Fruit fly (Drosophila melanogaster): ENCODE data around the gene CG4592.

CG4592 gene

dm6 chr2L:9947265-9947664 lies 25.8 kb downstream of the CG4592 start, which contains the start of gene CG5853:
Gene CG5853, minus strand, starts transcription at chr2L:9947648.
- TF ChIP-seq CTCF (optimal IDR thresholded peaks at IDR 0.05) (no peak), CG8478 (optimal IDR thresholded peaks at IDR 0.05) (no peak)

dm6 chr2L:9947738-9948519 lies 26.5 kb downstream of the CG4592 start:
- TF ChIP-seq CTCF (optimal IDR thresholded peaks at IDR 0.05), result no peak
- no peak for TF ChIP-seq CG8478 (optimal IDR thresholded peaks at IDR 0.05)

dm6 chr2L:9948520-9948858 lies 27.1 kb downstream of the CG4592 start:
- no peak for TF ChIP-seq CTCF (optimal IDR thresholded peaks at IDR 0.05)
- TF ChIP-seq CG8478 (optimal IDR thresholded peaks at IDR 0.05), result no peak

DNA sequence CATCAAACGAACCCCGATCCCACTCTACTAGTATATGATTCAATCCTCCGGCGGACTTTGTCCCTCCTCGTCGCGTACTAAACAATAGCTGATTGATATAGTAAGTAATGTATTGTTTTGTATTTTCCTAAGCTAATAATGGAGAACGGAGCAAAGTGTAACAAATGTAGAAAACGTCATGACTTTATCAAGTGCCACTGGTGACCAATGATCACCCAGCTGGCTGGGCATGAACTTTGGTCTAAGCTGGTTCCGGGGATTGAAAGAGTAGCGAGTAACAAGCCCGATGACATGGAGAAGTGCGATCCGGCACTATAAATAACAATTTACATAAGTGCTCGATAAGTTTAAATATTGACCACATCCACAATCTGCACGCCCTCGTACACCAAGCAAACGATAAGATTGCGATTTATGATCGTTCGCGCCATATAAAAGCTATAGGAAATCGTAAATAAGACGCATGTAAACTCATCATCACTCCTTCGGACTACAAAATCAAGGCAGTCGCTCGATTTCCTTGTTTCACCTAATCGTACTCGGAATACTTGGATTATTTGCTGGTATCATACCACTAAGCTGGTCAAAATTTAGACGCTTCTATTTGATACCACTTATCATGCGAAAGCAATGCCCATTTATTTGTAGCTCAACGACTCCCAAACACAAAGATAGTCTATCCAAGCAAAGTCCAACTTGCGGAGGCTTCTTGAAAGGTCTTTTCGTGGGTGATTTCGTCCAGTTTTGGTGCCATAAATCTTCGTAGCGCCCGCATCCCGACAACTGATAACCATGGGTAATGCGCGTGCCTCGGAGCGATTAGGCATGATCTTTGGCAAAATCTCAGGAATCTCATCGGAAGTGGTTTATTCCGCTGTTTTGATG lies 28.0 kb downstream of the CG4592 start:
- TF ChIP-seq CG8478 (optimal IDR thresholded peaks at IDR 0.05) (no peak), CTCF (optimal IDR thresholded peaks at IDR 0.05) (no peak)

DNA sequence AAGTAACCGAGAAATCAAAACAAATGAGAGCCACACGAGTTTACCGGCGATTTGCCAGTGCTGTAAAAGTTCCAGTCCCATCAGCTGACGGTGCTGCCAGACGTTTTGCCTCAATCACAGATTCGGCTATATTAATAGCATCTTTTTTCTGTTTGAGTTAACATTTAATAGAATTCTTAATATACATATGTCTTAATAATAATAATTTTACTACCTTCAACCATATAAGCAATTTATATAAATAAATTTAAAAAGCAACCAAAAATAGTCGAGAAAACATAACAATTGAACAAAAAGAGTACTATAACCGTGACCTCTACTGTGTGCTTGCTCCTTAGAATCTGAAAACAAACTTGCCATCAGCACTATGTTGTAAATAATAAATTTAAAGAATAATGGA lies 32.7 kb downstream of the CG4592 start, which contains the start of the genes CG13126 and CG4709:
CG13126 (minus strand) TSS at position 63 of the 400 bp plus-strand sequence.
CG4709 (plus strand) TSS at position 207 of the 400 bp plus-strand sequence.
- TF ChIP-seq CTCF (optimal IDR thresholded peaks at IDR 0.05) (no peak), CG8478 (optimal IDR thresholded peaks at IDR 0.05) (no peak)

DNA sequence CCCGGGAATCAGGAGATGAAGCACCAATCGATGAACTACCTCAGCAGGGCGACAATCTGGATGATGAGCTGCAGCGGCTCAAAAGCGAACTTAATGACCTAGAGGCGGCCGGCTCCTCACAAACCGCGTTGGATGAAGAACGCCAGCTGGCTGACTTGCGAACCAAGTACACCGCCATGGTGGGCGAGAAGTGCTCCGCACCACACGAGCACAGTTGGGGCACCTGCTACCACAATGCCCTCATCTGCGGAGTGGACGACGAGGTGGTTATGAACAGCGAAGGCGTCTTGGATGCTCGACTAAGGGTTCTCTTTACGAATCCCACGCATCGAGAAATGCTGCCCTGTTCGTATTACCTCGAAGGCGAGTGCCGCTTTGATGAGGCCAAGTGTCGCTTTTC lies 33.3 kb downstream of the CG4592 start:
- TF ChIP-seq CTCF (optimal IDR thresholded peaks at IDR 0.05) (no peak), CG8478 (optimal IDR thresholded peaks at IDR 0.05) (no peak)

DNA sequence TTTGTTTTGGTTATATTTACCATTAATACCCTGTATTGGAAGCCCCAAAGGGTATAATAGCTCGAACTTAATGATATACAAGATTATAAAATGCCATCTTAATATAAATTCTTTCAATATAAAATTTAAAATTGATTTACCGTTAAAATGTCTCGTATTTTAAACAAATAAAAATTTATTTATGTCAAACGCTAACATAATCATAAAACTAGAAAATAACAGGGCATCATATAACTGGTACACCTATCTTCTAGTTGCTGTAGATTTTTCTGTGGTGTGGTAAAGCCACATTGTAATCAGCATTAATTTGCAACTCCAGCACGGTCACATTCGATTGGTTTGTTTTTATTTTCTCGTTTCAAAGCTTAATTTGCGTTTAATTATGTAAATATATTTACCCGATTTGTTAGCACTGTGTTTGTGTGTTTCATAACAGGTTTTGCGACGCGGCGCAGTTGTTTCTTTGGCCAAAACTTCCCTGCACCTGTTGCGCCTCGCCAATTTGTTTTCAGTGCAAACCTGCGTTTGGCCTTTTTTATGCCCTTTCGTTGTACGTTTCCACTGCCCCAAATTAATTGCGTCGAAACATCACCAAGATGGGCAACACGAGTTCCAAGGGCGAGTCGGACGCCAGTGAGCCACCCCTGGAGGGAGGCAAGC lies 35.7 kb downstream of the CG4592 start, which contains the start of the genes CG4658 and CG5846:
CG4658 (plus strand) TSS at position 140 of the 660 bp plus-strand sequence.
CG5846 (minus strand) TSS at position 245 of the 660 bp plus-strand sequence.
- TF ChIP-seq CTCF (optimal IDR thresholded peaks at IDR 0.05) (no peak), CG8478 (optimal IDR thresholded peaks at IDR 0.05) (no peak)

DNA sequence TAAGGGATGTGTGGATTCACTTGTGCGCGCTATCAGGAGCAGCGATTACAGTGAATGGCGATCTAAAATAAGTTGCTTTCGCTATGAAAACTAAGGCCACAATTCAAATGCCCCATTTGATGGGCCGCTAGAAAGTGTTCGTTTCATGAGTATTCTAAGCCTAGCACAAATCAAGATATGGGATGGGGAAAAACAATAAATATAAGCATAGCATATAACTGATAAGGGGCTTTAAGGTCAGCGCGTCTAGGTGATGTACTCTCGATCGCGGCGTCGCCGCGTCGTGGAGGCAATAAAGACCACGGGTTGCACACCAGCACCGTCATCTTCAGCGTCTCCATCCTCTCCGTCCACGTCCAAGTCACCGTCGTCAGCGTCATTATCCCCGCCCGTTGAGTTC lies 39.3 kb downstream of the CG4592 start:
- TF ChIP-seq CG8478 (optimal IDR thresholded peaks at IDR 0.05) (no peak), CTCF (optimal IDR thresholded peaks at IDR 0.05) (no peak)

- TF ChIP-seq CTCF (optimal IDR thresholded peaks at IDR 0.05) (no peak), CG8478 (optimal IDR thresholded peaks at IDR 0.05) (no peak)
These were observed 42.2 kb downstream of the CG4592 start, which contains the start of gene CG5850 for dm6 chr2L:9963603-9964042. Gene CG5850, minus strand, starts transcription at chr2L:9963949.

dm6 chr2L:9966983-9967737 lies 45.7 kb downstream of the CG4592 start, which contains the start of the genes Dref and RpL13:
Gene Dref, minus strand, starts transcription at chr2L:9967229.
Gene RpL13, plus strand, starts transcription at chr2L:9967313.
- TF ChIP-seq CG8478 (optimal IDR thresholded peaks at IDR 0.05) (no peak), CTCF (optimal IDR thresholded peaks at IDR 0.05) (no peak)

- TF ChIP-seq CTCF (optimal IDR thresholded peaks at IDR 0.05) (no peak), CG8478 (optimal IDR thresholded peaks at IDR 0.05) (no peak)
These were observed 46.8 kb downstream of the CG4592 start for dm6 chr2L:9968201-9968727.

Measured in S2 (cell line).